Worm (Caenorhabditis elegans): ENCODE data around the gene T22F3.2.
"Not testable (repeated sequence)": the region's sequence is repeated elsewhere in the genome, so short reads cannot be mapped to it uniquely, and the experiment has no call there.

T22F3.2 gene

DNA sequence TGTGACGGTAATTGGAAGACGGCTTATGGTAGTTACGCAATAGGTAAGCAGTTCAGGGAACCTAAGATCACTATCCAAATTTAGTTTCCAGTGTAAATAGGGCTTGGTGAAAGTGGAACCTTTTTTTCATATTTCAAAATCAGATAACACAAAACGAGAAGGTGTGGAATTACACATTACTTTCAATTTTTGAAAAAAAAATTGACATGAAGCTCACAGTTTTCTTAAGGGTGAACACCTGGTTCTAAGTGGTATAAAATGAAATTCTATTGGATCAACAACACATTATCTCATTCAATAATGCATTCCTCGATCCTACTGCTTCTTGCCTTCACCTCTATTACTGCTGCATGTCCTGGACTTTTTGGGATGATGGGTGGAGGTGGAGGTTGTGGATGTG is 30.5 kb upstream of the T22F3.2 start, which contains the start of gene grl-30:
grl-30 (plus strand) TSS at position 301 of the 400 bp plus-strand sequence.
- TF ChIP-seq ztf-29 (GFP tag; IDR thresholded peaks at IDR 0.05): no peak
- TF ChIP-seq T22C8.4 (GFP tag; IDR thresholded peaks at IDR 0.05): no peak
- TF ChIP-seq med-1 (GFP tag; optimal IDR thresholded peaks at IDR 0.05; ENCODE audit: insufficient read depth): no peak
- TF ChIP-seq flt-1 (GFP tag; IDR thresholded peaks at IDR 0.05): no peak
- no peak for TF ChIP-seq cog-1 (tag; optimal IDR thresholded peaks at IDR 0.05)
- TF ChIP-seq klf-2 (GFP tag; conservative IDR thresholded peaks at IDR 0.05): no peak
- no peak for TF ChIP-seq tab-1 (GFP tag; IDR thresholded peaks at IDR 0.05)
- no peak for TF ChIP-seq ztf-23 (GFP tag; IDR thresholded peaks at IDR 0.05)
- no peak for TF ChIP-seq ref-1 (GFP tag; conservative IDR thresholded peaks at IDR 0.05)

DNA sequence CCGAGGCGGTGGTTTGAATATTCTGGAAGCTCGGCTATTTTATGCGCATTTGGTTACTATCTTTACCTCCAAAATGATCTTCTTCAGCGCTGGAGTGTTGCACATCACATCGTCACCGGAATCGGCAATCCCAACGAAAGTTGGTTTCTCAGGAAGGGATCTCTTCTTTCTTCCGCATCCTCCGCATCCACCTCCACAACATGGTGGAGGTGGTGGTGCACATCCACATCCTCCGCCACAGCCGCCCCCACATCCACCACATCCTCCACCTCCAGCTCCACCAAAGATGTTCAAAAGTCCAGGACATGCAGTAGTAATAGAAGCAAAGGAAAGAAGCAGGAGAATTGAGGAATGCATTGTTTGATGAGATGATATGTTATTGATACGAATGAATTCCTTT is 29.0 kb upstream of the T22F3.2 start, which contains the start of gene grl-31:
grl-31 (minus strand) TSS at position 357 of the 400 bp plus-strand sequence.
- TF ChIP-seq flt-1 (GFP tag; IDR thresholded peaks at IDR 0.05) (no peak), cog-1 (tag; optimal IDR thresholded peaks at IDR 0.05) (no peak), med-1 (GFP tag; optimal IDR thresholded peaks at IDR 0.05; ENCODE audit: insufficient read depth) (no peak), ztf-23 (GFP tag; IDR thresholded peaks at IDR 0.05) (no peak), ztf-29 (GFP tag; IDR thresholded peaks at IDR 0.05) (no peak), tab-1 (GFP tag; IDR thresholded peaks at IDR 0.05) (no peak), ref-1 (GFP tag; conservative IDR thresholded peaks at IDR 0.05) (no peak), T22C8.4 (GFP tag; IDR thresholded peaks at IDR 0.05) (no peak), klf-2 (GFP tag; conservative IDR thresholded peaks at IDR 0.05) (no peak)

DNA sequence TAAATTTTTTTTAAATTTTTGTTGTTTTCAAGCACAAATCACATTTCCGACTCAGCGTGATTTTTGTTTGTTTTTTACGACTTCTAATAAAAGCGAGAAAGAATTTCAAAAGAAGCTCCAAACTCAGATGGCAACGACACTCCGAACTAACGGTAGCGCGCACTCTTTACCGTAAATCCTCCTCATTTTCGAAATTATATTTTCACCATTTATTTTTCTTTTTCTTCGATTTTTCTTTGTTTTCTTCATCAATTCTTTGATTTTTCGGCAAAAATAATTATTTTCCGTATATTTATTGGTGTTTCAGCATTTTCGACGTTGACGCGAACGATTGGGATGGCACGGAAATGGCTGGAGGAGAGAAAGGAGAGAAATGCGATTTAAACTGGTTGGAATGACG is 27.7 kb upstream of the T22F3.2 start, which contains the start of gene T24A6.1:
T24A6.1 (plus strand) TSS at position 301 of the 400 bp plus-strand sequence.
- TF ChIP-seq klf-2 (GFP tag; conservative IDR thresholded peaks at IDR 0.05); ref-1 (GFP tag; conservative IDR thresholded peaks at IDR 0.05); flt-1 (GFP tag; IDR thresholded peaks at IDR 0.05): not testable (repeated sequence)

DNA sequence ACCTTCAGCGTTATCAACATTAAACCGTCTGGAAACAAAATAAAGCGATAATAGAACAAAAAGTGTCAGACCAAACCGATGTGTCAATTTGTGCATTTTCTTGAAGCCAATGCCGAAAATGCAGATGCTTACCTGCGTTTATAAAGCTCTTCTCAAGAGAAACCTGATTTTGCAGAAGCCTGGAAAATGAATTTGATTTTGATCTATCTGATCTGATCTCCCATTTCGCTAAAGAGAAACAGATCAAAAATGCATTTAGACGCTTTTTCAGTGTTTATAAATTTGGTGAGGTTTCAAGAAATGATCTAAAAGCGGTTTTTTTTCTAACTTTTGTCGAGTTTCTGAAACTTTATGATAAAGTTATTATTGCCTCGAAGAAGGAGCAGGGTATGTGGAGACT is 23.6 kb upstream of the T22F3.2 start, which contains the start of gene T24A6.16:
T24A6.16 (minus strand) TSS at position 101 of the 400 bp plus-strand sequence.
- TF ChIP-seq flt-1 (GFP tag; IDR thresholded peaks at IDR 0.05); ztf-23 (GFP tag; IDR thresholded peaks at IDR 0.05); klf-2 (GFP tag; conservative IDR thresholded peaks at IDR 0.05): not testable (repeated sequence)

DNA sequence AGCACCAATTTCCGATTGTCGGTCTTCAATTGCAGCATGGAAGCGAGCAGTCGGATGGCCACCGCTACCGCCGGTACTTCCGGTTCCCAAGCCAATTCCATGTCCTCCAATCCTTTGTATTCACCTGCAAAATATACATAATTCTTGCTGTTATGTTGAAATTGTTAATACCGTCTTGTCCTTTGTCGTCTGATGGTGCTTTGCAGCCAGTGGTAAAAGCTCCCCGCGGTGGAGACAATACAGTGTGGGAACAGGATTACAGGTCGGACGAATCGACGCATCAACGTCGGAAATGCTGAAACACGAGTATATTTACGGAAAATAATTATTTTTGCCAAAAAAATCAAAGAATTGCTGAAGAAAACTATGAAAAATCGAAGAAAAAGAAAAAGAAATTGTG is 22.1 kb upstream of the T22F3.2 start, which contains the start of gene T24A6.17:
T24A6.17 (minus strand) TSS at position 101 of the 400 bp plus-strand sequence.
- TF ChIP-seq T22C8.4 (GFP tag; IDR thresholded peaks at IDR 0.05); cog-1 (tag; optimal IDR thresholded peaks at IDR 0.05); ztf-29 (GFP tag; IDR thresholded peaks at IDR 0.05): not testable (repeated sequence)

DNA sequence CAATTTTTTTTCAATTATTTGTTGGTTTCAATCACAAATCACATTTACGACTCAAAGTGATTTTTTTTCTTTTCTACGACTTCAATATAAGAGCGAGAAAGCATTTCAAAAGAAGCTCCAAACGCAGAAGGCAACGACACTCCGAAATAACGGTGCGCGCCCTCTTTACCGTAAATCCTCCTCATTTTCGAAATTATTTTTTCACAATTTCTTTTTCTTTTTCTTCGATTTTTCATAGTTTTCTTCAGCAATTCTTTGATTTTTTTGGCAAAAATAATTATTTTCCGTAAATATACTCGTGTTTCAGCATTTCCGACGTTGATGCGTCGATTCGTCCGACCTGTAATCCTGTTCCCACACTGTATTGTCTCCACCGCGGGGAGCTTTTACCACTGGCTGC is 15.7 kb upstream of the T22F3.2 start, which contains the start of gene F40C5.2:
F40C5.2 (plus strand) TSS at position 301 of the 400 bp plus-strand sequence.
- not testable (repeated sequence) for TF ChIP-seq tab-1 (GFP tag; IDR thresholded peaks at IDR 0.05); T22C8.4 (GFP tag; IDR thresholded peaks at IDR 0.05); klf-2 (GFP tag; conservative IDR thresholded peaks at IDR 0.05)

DNA sequence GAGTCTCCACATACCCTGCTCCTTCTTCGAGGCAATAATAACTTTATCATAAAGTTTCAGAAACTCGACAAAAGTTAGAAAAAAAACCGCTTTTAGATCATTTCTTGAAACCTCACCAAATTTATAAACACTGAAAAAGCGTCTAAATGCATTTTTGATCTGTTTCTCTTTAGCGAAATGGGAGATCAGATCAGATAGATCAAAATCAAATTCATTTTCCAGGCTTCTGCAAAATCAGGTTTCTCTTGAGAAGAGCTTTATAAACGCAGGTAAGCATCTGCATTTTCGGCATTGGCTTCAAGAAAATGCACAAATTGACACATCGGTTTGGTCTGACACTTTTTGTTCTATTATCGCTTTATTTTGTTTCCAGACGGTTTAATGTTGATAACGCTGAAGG is 14.0 kb upstream of the T22F3.2 start, which contains the start of gene F40C5.1:
F40C5.1 (plus strand) TSS at position 301 of the 400 bp plus-strand sequence.
- not testable (repeated sequence) for TF ChIP-seq cog-1 (tag; optimal IDR thresholded peaks at IDR 0.05); flt-1 (GFP tag; IDR thresholded peaks at IDR 0.05); med-1 (GFP tag; optimal IDR thresholded peaks at IDR 0.05; ENCODE audit: insufficient read depth)

DNA sequence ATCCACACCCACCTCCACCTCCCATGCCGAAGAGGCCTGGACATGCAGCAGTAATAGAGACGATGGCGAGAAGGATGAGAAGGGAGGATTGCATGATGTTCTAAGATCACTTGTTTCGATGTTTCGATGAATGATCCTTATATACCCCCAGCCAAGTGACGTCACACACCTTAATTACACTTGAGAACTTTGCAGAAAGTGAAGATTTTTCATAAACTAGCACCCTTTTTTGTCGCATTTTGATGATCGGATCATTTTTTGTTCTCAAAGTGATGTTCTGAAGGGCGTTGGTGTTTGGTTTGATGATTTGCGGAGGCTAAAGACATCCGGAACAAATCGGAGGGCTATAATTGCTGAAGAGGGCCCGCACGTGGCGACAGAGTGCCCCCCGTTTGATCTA is 10.7 kb upstream of the T22F3.2 start, which contains the start of gene grl-27:
grl-27 (minus strand) TSS at position 101 of the 400 bp plus-strand sequence.
- TF ChIP-seq ztf-23 (GFP tag; IDR thresholded peaks at IDR 0.05): no peak
- TF ChIP-seq tab-1 (GFP tag; IDR thresholded peaks at IDR 0.05): no peak
- no peak for TF ChIP-seq flt-1 (GFP tag; IDR thresholded peaks at IDR 0.05)
- TF ChIP-seq ref-1 (GFP tag; conservative IDR thresholded peaks at IDR 0.05): no peak
- TF ChIP-seq klf-2 (GFP tag; conservative IDR thresholded peaks at IDR 0.05): no peak
- no peak for TF ChIP-seq ztf-29 (GFP tag; IDR thresholded peaks at IDR 0.05)
- TF ChIP-seq med-1 (GFP tag; optimal IDR thresholded peaks at IDR 0.05; ENCODE audit: insufficient read depth): no peak
- TF ChIP-seq cog-1 (tag; optimal IDR thresholded peaks at IDR 0.05): no peak
- no peak for TF ChIP-seq T22C8.4 (GFP tag; IDR thresholded peaks at IDR 0.05)

DNA sequence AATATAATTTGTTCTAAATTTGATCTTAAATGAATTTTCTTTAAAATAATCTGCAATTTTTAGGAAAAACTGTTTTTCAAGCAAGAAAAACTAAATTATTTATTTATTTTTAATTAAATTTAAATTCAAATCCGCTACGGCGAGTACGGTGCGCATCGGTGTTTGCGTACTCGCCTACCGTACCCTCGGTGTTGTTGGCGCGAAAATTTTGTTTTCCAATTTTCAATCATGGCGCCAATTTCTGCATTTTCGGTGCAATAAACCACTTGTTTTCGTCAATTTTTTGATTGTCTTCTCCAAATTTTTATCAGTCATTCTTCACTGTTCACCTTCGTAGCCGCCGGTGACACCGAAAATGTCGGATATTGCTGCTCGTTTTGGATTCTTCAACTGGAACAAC is 7.6 kb upstream of the T22F3.2 start, which contains the start of gene pygl-1:
pygl-1 (plus strand) TSS at position 211 of the 400 bp plus-strand sequence.
- TF ChIP-seq flt-1 (GFP tag; IDR thresholded peaks at IDR 0.05) (no peak), ztf-29 (GFP tag; IDR thresholded peaks at IDR 0.05) (no peak), tab-1 (GFP tag; IDR thresholded peaks at IDR 0.05) (no peak), ref-1 (GFP tag; conservative IDR thresholded peaks at IDR 0.05) (no peak), klf-2 (GFP tag; conservative IDR thresholded peaks at IDR 0.05) (no peak)

DNA sequence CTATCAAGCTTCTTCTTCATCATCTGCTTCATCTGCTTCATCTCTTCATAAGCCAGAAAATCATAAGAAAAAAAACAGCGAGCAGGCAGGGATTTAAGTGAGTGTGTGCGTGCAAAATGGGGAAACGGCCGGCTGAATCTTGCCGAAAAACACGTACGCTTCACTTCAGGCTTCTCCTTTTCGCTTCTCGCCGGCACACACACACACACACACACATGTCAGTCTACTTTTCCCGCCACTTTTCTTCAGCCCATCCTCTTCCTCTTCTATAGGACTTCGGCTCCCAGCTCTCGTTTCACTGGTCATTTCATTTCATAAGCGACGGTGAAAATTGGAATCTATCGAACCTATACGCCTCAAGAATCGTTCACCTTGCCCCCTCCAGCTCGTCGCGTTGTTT is 7.2 kb upstream of the T22F3.2 start:
- TF ChIP-seq med-1 (GFP tag; optimal IDR thresholded peaks at IDR 0.05; ENCODE audit: insufficient read depth) (no peak), flt-1 (GFP tag; IDR thresholded peaks at IDR 0.05) (no peak), T22C8.4 (GFP tag; IDR thresholded peaks at IDR 0.05) (no peak), klf-2 (GFP tag; conservative IDR thresholded peaks at IDR 0.05) (no peak), tab-1 (GFP tag; IDR thresholded peaks at IDR 0.05) (no peak), cog-1 (tag; optimal IDR thresholded peaks at IDR 0.05) (no peak), ztf-29 (GFP tag; IDR thresholded peaks at IDR 0.05) (no peak), ztf-23 (GFP tag; IDR thresholded peaks at IDR 0.05) (no peak)

DNA sequence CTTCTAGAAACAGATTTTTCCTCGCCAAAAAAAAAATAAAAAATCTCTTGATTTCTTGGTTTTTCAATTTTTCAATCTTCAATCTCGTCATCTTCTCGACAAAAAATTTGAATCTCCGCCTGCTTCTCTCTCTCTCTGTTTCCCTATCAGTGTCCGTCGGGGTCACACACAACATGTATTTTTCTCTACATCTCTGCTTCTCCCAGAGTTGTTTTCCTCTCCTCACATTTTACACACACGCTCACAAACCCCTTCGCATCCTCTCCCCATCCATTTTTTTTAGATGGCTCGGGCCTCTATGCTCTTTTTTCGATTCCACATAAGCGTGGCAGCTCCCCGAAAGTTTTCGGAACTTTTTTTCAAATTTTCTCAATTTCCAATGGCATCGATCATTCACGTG is 6.6 kb upstream of the T22F3.2 start:
- TF ChIP-seq ref-1 (GFP tag; conservative IDR thresholded peaks at IDR 0.05) (no peak), flt-1 (GFP tag; IDR thresholded peaks at IDR 0.05) (no peak), cog-1 (tag; optimal IDR thresholded peaks at IDR 0.05) (no peak), ztf-23 (GFP tag; IDR thresholded peaks at IDR 0.05) (no peak), klf-2 (GFP tag; conservative IDR thresholded peaks at IDR 0.05) (no peak), med-1 (GFP tag; optimal IDR thresholded peaks at IDR 0.05; ENCODE audit: insufficient read depth) (no peak), tab-1 (GFP tag; IDR thresholded peaks at IDR 0.05) (no peak), T22C8.4 (GFP tag; IDR thresholded peaks at IDR 0.05) (no peak), ztf-29 (GFP tag; IDR thresholded peaks at IDR 0.05) (no peak)

All from whole organism, midembryonic.